Fruit fly (Drosophila melanogaster) whole organism, embryonic: ENCODE measurements around the gene kibra.

Experiments
- Asciz ChIP-seq: fragments of 200-800 bp; sonication (Bioruptor generic); optimal IDR thresholded peaks from 2 replicates; lab custom pipeline; 2017; ENCODE audit warnings: missing biosample characterization, mild to moderate bottlenecking, missing genetic modification characterization, missing genetic modification reagents
- Awh ChIP-seq: fragments of 200-800 bp; sonication (Bioruptor generic); IDR thresholded peaks from 2 replicates; pipeline ENCODE4, ENCODE4 v1.3.6; 2022; ENCODE audit warnings: missing biosample characterization, missing genetic modification characterization
- B-H1 ChIP-seq: fragments of 200-800 bp; sonication (Bioruptor generic); IDR thresholded peaks from 3 replicates; pipeline ENCODE4 v1.3.6; 2022; ENCODE audit warnings: missing biosample characterization, missing genetic modification characterization
- CG1024 ChIP-seq: fragments of 200-800 bp; sonication (Bioruptor generic); IDR thresholded peaks from 2 replicates; pipeline ENCODE4 v1.3.6; 2022; ENCODE audit warnings: missing biosample characterization, missing genetic modification characterization
- CG11247 ChIP-seq: fragments of 200-800 bp; sonication (Bioruptor generic); IDR thresholded peaks from 2 replicates; pipeline ENCODE4 v1.3.6; 2022; ENCODE audit warnings: missing biosample characterization, missing genetic modification characterization
- CG11723 ChIP-seq: fragments of 200-800 bp; sonication (Bioruptor generic); optimal IDR thresholded peaks from 2 replicates; lab custom pipeline; 2017; ENCODE audit warnings: missing biosample characterization, mild to moderate bottlenecking, missing genetic modification characterization
- CG15011 ChIP-seq: fragments of 200-800 bp; sonication (Bioruptor generic); optimal IDR thresholded peaks from 3 replicates; lab custom pipeline; 2018; ENCODE audit warnings: missing biosample characterization, mild to moderate bottlenecking, missing genetic modification characterization
- CG15073 ChIP-seq: fragments of 200-800 bp; sonication (Bioruptor generic); optimal IDR thresholded peaks from 2 replicates; lab custom pipeline; 2016; ENCODE audit warnings: missing biosample characterization, missing genetic modification characterization
- CG15514 ChIP-seq: fragments of 200-800 bp; sonication (Bioruptor generic); optimal IDR thresholded peaks from 3 replicates; lab custom pipeline; 2017; ENCODE audit warnings: missing biosample characterization, missing genetic modification characterization, mild to moderate bottlenecking, moderate library complexity, missing genetic modification reagents
- CG17385 ChIP-seq: fragments of 200-800 bp; sonication (Bioruptor generic); optimal IDR thresholded peaks from 3 replicates; lab custom pipeline; 2018; ENCODE audit warnings: missing biosample characterization, mild to moderate bottlenecking, missing genetic modification characterization
- CG17829 ChIP-seq: fragments of 200-800 bp; optimal IDR thresholded peaks from 2 replicates; lab custom pipeline; 2019; ENCODE audit warnings: missing biosample characterization, mild to moderate bottlenecking, missing genetic modification characterization, moderate library complexity
- CG2889 ChIP-seq: fragments of 200-800 bp; sonication (Bioruptor generic); IDR thresholded peaks from 3 replicates; pipeline ENCODE4 v1.3.6; 2022; ENCODE audit warnings: missing biosample characterization, missing genetic modification characterization
- CG3726 ChIP-seq: fragments of 200-800 bp; sonication (Bioruptor generic); IDR thresholded peaks from 3 replicates; pipeline ENCODE4, ENCODE4 v1.3.6; 2022; ENCODE audit warnings: missing biosample characterization, missing genetic modification characterization
- CG3995 ChIP-seq: fragments of 200-800 bp; sonication (Bioruptor generic); optimal IDR thresholded peaks from 3 replicates; lab custom pipeline; 2016; ENCODE audit warnings: missing biosample characterization, missing genetic modification characterization
- CG4360 ChIP-seq: fragments of 200-800 bp; sonication (Bioruptor generic); IDR thresholded peaks from 2 replicates; pipeline ENCODE4 v1.3.6; 2022; ENCODE audit warnings: missing biosample characterization, missing genetic modification characterization
- CG7839 ChIP-seq: fragments of 200-800 bp; sonication (Bioruptor generic); optimal IDR thresholded peaks from 3 replicates; lab custom pipeline; 2018; ENCODE audit warnings: missing biosample characterization, mild to moderate bottlenecking, missing genetic modification characterization, moderate library complexity
- CG7928 ChIP-seq: fragments of 200-800 bp; sonication (Bioruptor generic); optimal IDR thresholded peaks from 2 replicates; lab custom pipeline; 2017; ENCODE audit warnings: missing biosample characterization, mild to moderate bottlenecking, missing genetic modification characterization
- CG8944 ChIP-seq: fragments of 200-800 bp; sonication (Bioruptor generic); optimal IDR thresholded peaks from 3 replicates; lab custom pipeline; 2016; ENCODE audit warnings: missing biosample characterization, missing genetic modification characterization
- CG9215 ChIP-seq: fragments of 200-800 bp; sonication (Bioruptor generic); IDR thresholded peaks from 2 replicates; pipeline ENCODE4 v1.3.6; 2022; ENCODE audit warnings: missing biosample characterization, missing genetic modification characterization
- D19B ChIP-seq: fragments of 200-800 bp; sonication (Bioruptor generic); optimal IDR thresholded peaks from 2 replicates; lab custom pipeline; 2017; ENCODE audit warnings: missing biosample characterization, mild to moderate bottlenecking, missing genetic modification characterization
- Dek ChIP-seq: fragments of 200-800 bp; sonication (Bioruptor generic); optimal IDR thresholded peaks from 3 replicates; lab custom pipeline; 2019; ENCODE audit warnings: missing biosample characterization, mild to moderate bottlenecking, missing genetic modification characterization, moderate library complexity
- Ets97D ChIP-seq: fragments of 200-800 bp; sonication (Bioruptor generic); optimal IDR thresholded peaks from 3 replicates; lab custom pipeline; 2016; ENCODE audit warnings: missing biosample characterization, missing genetic modification characterization
- GATAe ChIP-seq: fragments of 200-800 bp; sonication (Bioruptor generic); conservative IDR thresholded peaks from 2 replicates; pipeline ENCODE4 v1.3.6; 2022; ENCODE audit warnings: missing biosample characterization, missing genetic modification characterization
- Gug ChIP-seq: fragments of 200-800 bp; sonication (Bioruptor generic); IDR thresholded peaks from 4 replicates; pipeline ENCODE4 v1.3.6; 2022; ENCODE audit warnings: missing biosample characterization, missing genetic modification characterization
- Hand ChIP-seq: fragments of 200-800 bp; sonication (Bioruptor generic); optimal IDR thresholded peaks from 2 replicates; lab custom pipeline; 2017; ENCODE audit warnings: mild to moderate bottlenecking, missing biosample characterization, missing genetic modification reagents, missing genetic modification characterization
- Hmr ChIP-seq: fragments of 200-800 bp; sonication (Bioruptor generic); optimal IDR thresholded peaks from 3 replicates; lab custom pipeline; 2017; ENCODE audit warnings: mild to moderate bottlenecking, missing biosample characterization, missing genetic modification reagents, missing genetic modification characterization
- Hr78 ChIP-seq, 2 experiments: fragments of 200-800 bp in 1 of 2; fragments of >200 bp in 1 of 2; sonication (Bioruptor generic) in 1 of 2; optimal IDR thresholded peaks; 2 replicates each; lab custom pipeline; 2017 to 2019; ENCODE audit warnings: missing biosample characterization in 2 of 2, missing genetic modification characterization in 2 of 2, mild to moderate bottlenecking in 1 of 2, moderate library complexity in 1 of 2
- Lpt ChIP-seq: fragments of >200 bp; optimal IDR thresholded peaks from 2 replicates; lab custom pipeline; 2018; ENCODE audit warnings: missing biosample characterization, missing genetic modification characterization
- MBD-R2 ChIP-seq: fragments of 200-800 bp; sonication (Bioruptor generic); IDR thresholded peaks from 2 replicates; pipeline ENCODE4 v1.3.6; 2022; ENCODE audit warnings: missing biosample characterization, missing genetic modification characterization
- Mad ChIP-seq: fragments of 200-800 bp; sonication (Bioruptor generic); optimal IDR thresholded peaks from 2 replicates; lab custom pipeline; 2016; ENCODE audit warnings: missing biosample characterization, missing genetic modification characterization
- NK7.1 ChIP-seq: fragments of 200-800 bp; sonication (Bioruptor generic); optimal IDR thresholded peaks from 3 replicates; lab custom pipeline; 2016; ENCODE audit warnings: missing biosample characterization, missing genetic modification characterization
- Sox100B ChIP-seq: fragments of 200-800 bp; sonication (Bioruptor generic); optimal IDR thresholded peaks from 3 replicates; lab custom pipeline; 2018; ENCODE audit warnings: missing biosample characterization, mild to moderate bottlenecking, missing genetic modification characterization
- Taf1 ChIP-seq: fragments of 200-800 bp; sonication (Bioruptor generic); IDR thresholded peaks from 2 replicates; pipeline ENCODE4 v1.3.6; 2022; ENCODE audit warnings: missing biosample characterization, missing genetic modification characterization
- Vsx1 ChIP-seq: fragments of 200-800 bp; sonication (Bioruptor generic); optimal IDR thresholded peaks from 2 replicates; lab custom pipeline; 2017; ENCODE audit warnings: missing biosample characterization, mild to moderate bottlenecking, missing genetic modification characterization, missing genetic modification reagents
- ab ChIP-seq: fragments of 200-800 bp; sonication (Bioruptor generic); optimal IDR thresholded peaks from 2 replicates; lab custom pipeline; 2016; ENCODE audit warnings: missing biosample characterization, missing genetic modification characterization
- crp ChIP-seq, 2 experiments: fragments of 200-800 bp; sonication (Bioruptor generic); optimal IDR thresholded peaks; 2 replicates in 1 of 2; 3 replicates in 1 of 2; lab custom pipeline; 2017; ENCODE audit warnings: missing biosample characterization in 2 of 2, missing genetic modification characterization in 2 of 2, mild to moderate bottlenecking in 1 of 2, moderate library complexity in 1 of 2
- fd64A ChIP-seq: fragments of 200-800 bp; sonication (Bioruptor generic); optimal IDR thresholded peaks from 3 replicates; lab custom pipeline; 2018; ENCODE audit warnings: missing biosample characterization, mild to moderate bottlenecking, missing genetic modification characterization
- fd96Cb ChIP-seq: fragments of 200-800 bp; sonication (Bioruptor generic); optimal IDR thresholded peaks from 2 replicates; lab custom pipeline; 2018; ENCODE audit warnings: missing biosample characterization, mild to moderate bottlenecking, missing genetic modification characterization, moderate library complexity
- gfzf ChIP-seq: fragments of 200-800 bp; sonication (Bioruptor generic); optimal IDR thresholded peaks from 2 replicates; lab custom pipeline; 2016; ENCODE audit warnings: missing biosample characterization, mild to moderate bottlenecking, missing genetic modification characterization, moderate library complexity
- hth ChIP-seq: fragments of >200 bp; optimal IDR thresholded peaks from 2 replicates; lab custom pipeline; 2017; ENCODE audit warnings: inconsistent platforms
- insv ChIP-seq, 2 experiments: fragments of 200-800 bp; sonication (Bioruptor generic); optimal IDR thresholded peaks; 3 replicates each; lab custom pipeline; 2016 to 2018; ENCODE audit warnings: missing biosample characterization in 2 of 2, missing genetic modification characterization in 2 of 2
- mld ChIP-seq: fragments of 200-800 bp; sonication (Bioruptor generic); IDR thresholded peaks from 3 replicates; pipeline ENCODE4 v1.3.6; 2022; ENCODE audit warnings: missing biosample characterization, missing genetic modification characterization; ENCODE audit not compliant: partially characterized antibody
- oc ChIP-seq: fragments of 200-800 bp; sonication (Bioruptor generic); optimal IDR thresholded peaks from 2 replicates; lab custom pipeline; 2018; ENCODE audit warnings: missing biosample characterization, mild to moderate bottlenecking, missing genetic modification characterization, moderate library complexity
- phol ChIP-seq: fragments of 200-800 bp; sonication (Bioruptor generic); optimal IDR thresholded peaks from 3 replicates; lab custom pipeline; 2018; ENCODE audit warnings: missing biosample characterization, mild to moderate bottlenecking, missing genetic modification characterization, moderate library complexity
- pnt ChIP-seq: fragments of 200-800 bp; sonication (Bioruptor generic); optimal IDR thresholded peaks from 3 replicates; lab custom pipeline; 2016; ENCODE audit warnings: missing biosample characterization, missing genetic modification characterization
- run ChIP-seq: fragments of 200-800 bp; sonication (Bioruptor generic); optimal IDR thresholded peaks from 3 replicates; lab custom pipeline; 2018; ENCODE audit warnings: missing biosample characterization, mild to moderate bottlenecking, missing genetic modification characterization
- salm ChIP-seq: fragments of 200-800 bp; sonication (Bioruptor generic); optimal IDR thresholded peaks from 2 replicates; lab custom pipeline; 2018; ENCODE audit warnings: missing biosample characterization, mild to moderate bottlenecking, missing genetic modification characterization
- sens-2 ChIP-seq: fragments of 200-800 bp; sonication (Bioruptor generic); IDR thresholded peaks from 2 replicates; pipeline ENCODE4 v1.3.6; 2022; ENCODE audit warnings: missing biosample characterization, missing genetic modification characterization
- sisA ChIP-seq: fragments of 200-800 bp; sonication (Bioruptor generic); IDR thresholded peaks from 2 replicates; pipeline ENCODE4 v1.3.6; 2022; ENCODE audit warnings: missing biosample characterization, missing genetic modification characterization
- so ChIP-seq: fragments of 200-800 bp; sonication (Bioruptor generic); IDR thresholded peaks from 3 replicates; pipeline ENCODE4 v1.3.6; 2022; ENCODE audit warnings: missing biosample characterization, missing genetic modification characterization
- vnd ChIP-seq: fragments of 200-800 bp; sonication (Bioruptor generic); IDR thresholded peaks from 3 replicates; pipeline ENCODE4 v1.3.6; 2022; ENCODE audit warnings: missing biosample characterization, missing genetic modification characterization; ENCODE audit not compliant: partially characterized antibody

Gene kibra

dm6 chr3R:14706860-14707259, 17.2 kb downstream of the kibra start (continued):
- TF ChIP-seq pnt (GFP tag; lab: Kevin White, UChicago), result peak; percentile 23
- TF ChIP-seq Sox100B (GFP tag; lab: Kevin White, UChicago), result no peak
- no peak for TF ChIP-seq CG11723 (GFP tag; lab: Kevin White, UChicago)
- TF ChIP-seq phol (tag; lab: Kevin White, UChicago), result peak; percentile 48
- TF ChIP-seq Lpt (GFP tag; lab: Kevin White, UChicago), result no peak
- TF ChIP-seq sens-2 (GFP tag; lab: Robert Waterston, UW), result peak; percentile 56
- peak; percentile 70; the same call in 2 of the 3 replicates for TF ChIP-seq CG2889 (GFP tag; lab: Robert Waterston, UW)
- no peak for TF ChIP-seq GATAe (GFP tag; lab: Robert Waterston, UW)
- peak; percentile 53; the same call in 1 of the 3 replicates for TF ChIP-seq CG3726 (GFP tag; lab: Robert Waterston, UW)
- peak; percentile 68 for TF ChIP-seq CG7839 (tag; lab: Kevin White, UChicago)
- peak; percentile 46 for TF ChIP-seq NK7.1 (GFP tag; lab: Kevin White, UChicago)
- TF ChIP-seq hth (lab: Kevin White, UChicago), result no peak
- peak; percentile 21 for TF ChIP-seq Dek (tag; lab: Kevin White, UChicago)
- peak; percentile 20 for TF ChIP-seq CG17385 (GFP tag; lab: Kevin White, UChicago)
- TF ChIP-seq CG15073, result no peak
- no peak for TF ChIP-seq Hand (GFP tag; lab: Kevin White, UChicago)
- TF ChIP-seq gfzf, result no peak
- TF ChIP-seq crp (GFP tag; optimal IDR thresholded peaks at IDR 0.05; lab: Kevin White, UChicago), result no peak
- peak; percentile 73 for TF ChIP-seq CG11247
- no peak for TF ChIP-seq run
- peak; percentile 5 for TF ChIP-seq Mad (GFP tag; lab: Kevin White, UChicago)
- peak; percentile 14 for TF ChIP-seq CG3995 (GFP tag; lab: Kevin White, UChicago)
- peak; percentile 61 for TF ChIP-seq vnd (GFP tag; lab: Robert Waterston, UW)
- TF ChIP-seq Vsx1 (GFP tag; lab: Kevin White, UChicago), result no peak
- no peak for TF ChIP-seq CG1024 (GFP tag; lab: Robert Waterston, UW)
- no peak for TF ChIP-seq CG15011 (GFP tag; lab: Kevin White, UChicago)
- TF ChIP-seq Taf1 (GFP tag; lab: Robert Waterston, UW), result 0 out of 2 replicates have a peak, but pooled peaks have one; percentile 56
- peak; percentile 63 for TF ChIP-seq so
- no peak for TF ChIP-seq salm (tag; lab: Kevin White, UChicago)
- peak; percentile 55; the same call in 2 of the 3 replicates for TF ChIP-seq B-H1 (GFP tag; lab: Robert Waterston, UW)
- TF ChIP-seq Hr78 (GFP tag; optimal IDR thresholded peaks at IDR 0.05; lab: Kevin White, UChicago), result no peak
- TF ChIP-seq sisA (GFP tag; lab: Robert Waterston, UW), result peak; percentile 72
- no peak for TF ChIP-seq fd64A
- TF ChIP-seq CG17829 (tag; lab: Kevin White, UChicago), result peak; percentile 2
- peak; percentile 8 for TF ChIP-seq Ets97D (GFP tag; lab: Kevin White, UChicago)
- TF ChIP-seq Gug (GFP tag; lab: Robert Waterston, UW), result peak; percentile 67; the same call in 2 of the 4 replicates
- no peak for TF ChIP-seq CG4360 (GFP tag; lab: Robert Waterston, UW)
- TF ChIP-seq MBD-R2 (GFP tag; lab: Robert Waterston, UW), result peak; percentile 47; the same call in 1 of the 2 replicates
- 0 out of 3 replicates have a peak, but pooled peaks have one; percentile 32 for TF ChIP-seq mld
- TF ChIP-seq ab (GFP tag; lab: Kevin White, UChicago), result peak; percentile 20
- TF ChIP-seq Asciz (GFP tag; lab: Kevin White, UChicago), result peak; percentile 6
- TF ChIP-seq Awh (GFP tag; lab: Robert Waterston, UW), result peak; percentile 63
- TF ChIP-seq CG15514, result peak; percentile 13
- peak; percentile 53 for TF ChIP-seq Hmr (GFP tag; lab: Kevin White, UChicago)
- no peak for TF ChIP-seq oc
- TF ChIP-seq D19B (GFP tag; lab: Kevin White, UChicago), result peak; percentile 84
- no peak for TF ChIP-seq CG7928 (GFP tag; lab: Kevin White, UChicago)
- peak; percentile 40 for TF ChIP-seq fd96Cb
- peak; percentile 52; the same call in 1 of the 2 replicates for TF ChIP-seq CG9215 (GFP tag; lab: Robert Waterston, UW)
- TF ChIP-seq insv (GFP tag; optimal IDR thresholded peaks at IDR 0.05; lab: Kevin White, UChicago), result no peak
- TF ChIP-seq CG8944, result peak; percentile 32
